Worm (Caenorhabditis elegans): ENCODE results near the gene W04G3.12.

The W04G3.12 gene

ce11 chrX:11095480-11095879, 18.9 kb upstream of the W04G3.12 start (continued):
- TF ChIP-seq saeg-2 (GFP tag; IDR thresholded peaks at IDR 0.05) (0 out of 2 replicates have a peak, but pooled peaks have one; percentile 73), arid-1 (GFP tag; conservative IDR thresholded peaks at IDR 0.05) (peak; percentile 79), nhr-102 (tag; optimal IDR thresholded peaks at IDR 0.05) (peak; percentile 92), nhr-111 (GFP tag; optimal IDR thresholded peaks at IDR 0.05) (peak; percentile 37), daf-16 (GFP tag; optimal IDR thresholded peaks at IDR 0.05) (peak; percentile 54 to 95), daf-16 (tag; optimal IDR thresholded peaks at IDR 0.05) (peak; percentile 74), Y5F2A.4 (GFP tag; optimal IDR thresholded peaks at IDR 0.05) (peak; percentile 64), lin-15B (tag; optimal IDR thresholded peaks at IDR 0.05) (no peak), nhr-48 (tag; optimal IDR thresholded peaks at IDR 0.05) (peak; percentile 80)

- TF ChIP-seq ZK337.2 (GFP tag; IDR thresholded peaks at IDR 0.05) (peak; percentile 94), ceh-62 (tag; optimal IDR thresholded peaks at IDR 0.05) (peak; percentile 28), vab-7 (GFP tag; IDR thresholded peaks at IDR 0.05) (peak; percentile 99), F10B5.3 (tag; optimal IDR thresholded peaks at IDR 0.05) (peak; percentile 98), nhr-76 (tag; optimal IDR thresholded peaks at IDR 0.05) (peak; percentile 88), ztf-11 (tag; optimal IDR thresholded peaks at IDR 0.05) (peak; percentile 100), ama-1 (optimal IDR thresholded peaks at IDR 0.05) (no peak), zip-11 (GFP tag; IDR thresholded peaks at IDR 0.05) (peak; percentile 48; the same call in 1 of the 2 replicates), mdl-1 (tag; optimal IDR thresholded peaks at IDR 0.05) (peak; percentile 94 to 97), hlh-11 (tag; optimal IDR thresholded peaks at IDR 0.05) (peak; percentile 99), Y75B8A.6 (GFP tag; IDR thresholded peaks at IDR 0.05) (peak; percentile 94), ceh-28 (tag; optimal IDR thresholded peaks at IDR 0.05) (peak; percentile 100), fos-1 (tag; optimal IDR thresholded peaks at IDR 0.05) (peak; percentile 100), Y105C5A.15 (GFP tag; IDR thresholded peaks at IDR 0.05) (peak; percentile 98), lin-38 (GFP tag; IDR thresholded peaks at IDR 0.05) (peak; percentile 91), unc-130 (GFP tag; optimal IDR thresholded peaks at IDR 0.05) (peak; percentile 68), mxl-2 (GFP tag; conservative IDR thresholded peaks at IDR 0.05) (peak; percentile 91), jun-1 (tag; optimal IDR thresholded peaks at IDR 0.05) (peak; percentile 100), rbr-2 (tag; optimal IDR thresholded peaks at IDR 0.05) (peak; percentile 100), ceh-82 (tag; optimal IDR thresholded peaks at IDR 0.05) (peak; percentile 90), R02D3.7 (tag; optimal IDR thresholded peaks at IDR 0.05) (peak; percentile 36), sdz-12 (GFP tag; optimal IDR thresholded peaks at IDR 0.05) (peak; percentile 90), zfp-2 (tag; optimal IDR thresholded peaks at IDR 0.05) (peak; percentile 90), saeg-2 (GFP tag; IDR thresholded peaks at IDR 0.05) (peak; percentile 99), mdt-29 (GFP tag; IDR thresholded peaks at IDR 0.05) (peak; percentile 97), unc-62 (GFP tag; optimal IDR thresholded peaks at IDR 0.05 in 1 of 2) (peak; percentile 72 to 100), unc-62 (tag; optimal IDR thresholded peaks at IDR 0.05) (peak; percentile 69), dpl-1 (GFP tag; optimal IDR thresholded peaks at IDR 0.05) (peak; percentile 82), ZK546.5 (tag; optimal IDR thresholded peaks at IDR 0.05) (peak; percentile 67 to 83), duxl-1 (tag; optimal IDR thresholded peaks at IDR 0.05; ENCODE audit: poor library complexity) (peak; percentile 99), lin-1 (GFP tag; IDR thresholded peaks at IDR 0.05) (peak; percentile 97), lsy-2 (tag; optimal IDR thresholded peaks at IDR 0.05) (peak; percentile 98), daf-8 (GFP tag; IDR thresholded peaks at IDR 0.05) (peak; percentile 93; the same call in 1 of the 2 replicates), spr-1 (tag; optimal IDR thresholded peaks at IDR 0.05) (peak; percentile 99), ceh-44 (GFP tag; IDR thresholded peaks at IDR 0.05) (peak; percentile 95), gei-8 (GFP tag; optimal IDR thresholded peaks at IDR 0.05) (peak; percentile 95), cey-2 (tag; optimal IDR thresholded peaks at IDR 0.05; ENCODE audit: borderline replicate concordance, insufficient read depth) (peak; percentile 61), nhr-237 (tag; optimal IDR thresholded peaks at IDR 0.05) (peak; percentile 98), zag-1 (tag; optimal IDR thresholded peaks at IDR 0.05) (peak; percentile 100), nhr-42 (GFP tag; IDR thresholded peaks at IDR 0.05) (peak; percentile 100), daf-16 (GFP tag; optimal IDR thresholded peaks at IDR 0.05) (peak; percentile 97 to 99), daf-16 (tag; optimal IDR thresholded peaks at IDR 0.05) (peak; percentile 98), nhr-111 (GFP tag; optimal IDR thresholded peaks at IDR 0.05) (peak; percentile 74), nhr-28 (tag; optimal IDR thresholded peaks at IDR 0.05) (peak; percentile 98)
These were observed 17.5 kb upstream of the W04G3.12 start for ce11 chrX:11093985-11094593.
